Worm (Caenorhabditis elegans): ENCODE results near the gene rpap-3.

Gene rpap-3

ce11 chrIV:7785506-7786065 lies 6.8 kb upstream of the rpap-3 start, which contains the start of gene tag-322:
tag-322 (minus strand) TSS chrIV:7785556.
- no peak for TF ChIP-seq zag-1 (tag; optimal IDR thresholded peaks at IDR 0.05)
- TF ChIP-seq mdl-1 (tag; optimal IDR thresholded peaks at IDR 0.05): no peak
- no peak for TF ChIP-seq lin-11 (tag; optimal IDR thresholded peaks at IDR 0.05)
- TF ChIP-seq R02D3.7 (tag; optimal IDR thresholded peaks at IDR 0.05): no peak
- TF ChIP-seq lin-13 (GFP tag; optimal IDR thresholded peaks at IDR 0.05): peak; percentile 43
- TF ChIP-seq C34F6.9 (tag; optimal IDR thresholded peaks at IDR 0.05): peak; percentile 72
- peak; percentile 73 for TF ChIP-seq sma-9 (GFP tag; optimal IDR thresholded peaks at IDR 0.05)
- TF ChIP-seq sma-9 (tag; optimal IDR thresholded peaks at IDR 0.05): no peak
- peak; percentile 69 for TF ChIP-seq sma-3 (GFP tag; optimal IDR thresholded peaks at IDR 0.05)
- TF ChIP-seq nhr-11 (tag; optimal IDR thresholded peaks at IDR 0.05): no peak
- TF ChIP-seq ztf-4 (tag; optimal IDR thresholded peaks at IDR 0.05): peak; percentile 64
- no peak for TF ChIP-seq lin-39 (tag; optimal IDR thresholded peaks at IDR 0.05)
- TF ChIP-seq peb-1 (tag; optimal IDR thresholded peaks at IDR 0.05): no peak
- peak; percentile 71 to 91 for TF ChIP-seq lsy-2 (tag; optimal IDR thresholded peaks at IDR 0.05)
- TF ChIP-seq alr-1 (tag; optimal IDR thresholded peaks at IDR 0.05): no peak
- no peak for TF ChIP-seq dmd-4 (tag; optimal IDR thresholded peaks at IDR 0.05)
- TF ChIP-seq nhr-129 (tag; optimal IDR thresholded peaks at IDR 0.05): peak; percentile 38
- no peak for TF ChIP-seq unc-62 (GFP tag; optimal IDR thresholded peaks at IDR 0.05)
- TF ChIP-seq ceh-16 (tag; optimal IDR thresholded peaks at IDR 0.05): no peak
- peak; percentile 54 for TF ChIP-seq sem-4 (tag; optimal IDR thresholded peaks at IDR 0.05)
- no peak for TF ChIP-seq mab-5 (tag; optimal IDR thresholded peaks at IDR 0.05)
- TF ChIP-seq Y55F3AM.14 (GFP tag; optimal IDR thresholded peaks at IDR 0.05): no peak
- TF ChIP-seq nhr-6 (tag; optimal IDR thresholded peaks at IDR 0.05): peak; percentile 47
- no peak for TF ChIP-seq elt-1 (tag; optimal IDR thresholded peaks at IDR 0.05)
- TF ChIP-seq aly-2 (tag; optimal IDR thresholded peaks at IDR 0.05): no peak
- no peak for TF ChIP-seq nhr-23 (tag; optimal IDR thresholded peaks at IDR 0.05)
- no peak for TF ChIP-seq ztf-11 (tag; optimal IDR thresholded peaks at IDR 0.05)
- no peak for TF ChIP-seq mbf-1 (tag; optimal IDR thresholded peaks at IDR 0.05)
- TF ChIP-seq nhr-21 (tag; optimal IDR thresholded peaks at IDR 0.05): peak; percentile 56
- peak; percentile 48 for TF ChIP-seq fos-1 (tag; optimal IDR thresholded peaks at IDR 0.05)
- no peak for TF ChIP-seq unc-39 (tag; optimal IDR thresholded peaks at IDR 0.05)
- peak; percentile 61 for TF ChIP-seq gmeb-1 (tag; optimal IDR thresholded peaks at IDR 0.05)
- peak; percentile 12 for TF ChIP-seq nhr-77 (tag; optimal IDR thresholded peaks at IDR 0.05)
- TF ChIP-seq skn-1 (tag; optimal IDR thresholded peaks at IDR 0.05): no peak
- TF ChIP-seq ZK546.5 (tag; optimal IDR thresholded peaks at IDR 0.05): no peak
- no peak for TF ChIP-seq egl-27 (tag; optimal IDR thresholded peaks at IDR 0.05)
- TF ChIP-seq snpc-4 (tag; optimal IDR thresholded peaks at IDR 0.05): no peak
- TF ChIP-seq nhr-12 (tag; optimal IDR thresholded peaks at IDR 0.05): no peak
- no peak for TF ChIP-seq nhr-237 (tag; optimal IDR thresholded peaks at IDR 0.05)
- peak; percentile 17 for TF ChIP-seq blmp-1 (tag; optimal IDR thresholded peaks at IDR 0.05; ENCODE audit: insufficient read depth)
- no peak for TF ChIP-seq ama-1 (optimal IDR thresholded peaks at IDR 0.05)
- TF ChIP-seq nhr-25 (tag; optimal IDR thresholded peaks at IDR 0.05): peak; percentile 77
- TF ChIP-seq unc-55 (GFP tag; optimal IDR thresholded peaks at IDR 0.05): peak; percentile 77
- no peak for TF ChIP-seq ceh-82 (tag; optimal IDR thresholded peaks at IDR 0.05)
- no peak for TF ChIP-seq nhr-10 (tag; optimal IDR thresholded peaks at IDR 0.05)
- TF ChIP-seq ztf-1 (GFP tag; conservative IDR thresholded peaks at IDR 0.05): no peak
- peak; percentile 74 for TF ChIP-seq F13H6.1 (tag; optimal IDR thresholded peaks at IDR 0.05)
- peak; percentile 81 for TF ChIP-seq crh-2 (tag; optimal IDR thresholded peaks at IDR 0.05)
- TF ChIP-seq elt-3 (tag; optimal IDR thresholded peaks at IDR 0.05): no peak
